Worm (Caenorhabditis elegans): ENCODE measurements around the gene F47B8.8.

ce11 chrV:14301076-14301475 lies 30.5 kb upstream of the F47B8.8 start, which contains the start of gene F14D7.6:
- no peak for TF ChIP-seq him-1 (tag; optimal IDR thresholded peaks at IDR 0.05)
- TF ChIP-seq W03F9.2 (tag; optimal IDR thresholded peaks at IDR 0.05): no peak
